Fruit fly (Drosophila melanogaster) whole organism, prepupa: Measurements from ENCODE around the gene Vha26.

Source experiments
- esn ChIP-seq: fragments of 200-800 bp; sonication (Bioruptor generic); optimal IDR thresholded peaks from 2 replicates; lab custom pipeline; 2016; ENCODE audit warnings: missing biosample characterization, mild to moderate bottlenecking, missing genetic modification characterization, moderate library complexity
- svp ChIP-seq: fragments of 200-800 bp; sonication (Bioruptor generic); peaks from one replicate; lab custom pipeline; 2016; ENCODE audit warnings: missing biosample characterization, missing genetic modification characterization

- TF ChIP-seq svp (GFP tag; lab: Kevin White, UChicago) (no peak), esn (GFP tag; lab: Kevin White, UChicago) (no peak)
Observed at dm6 chr3R:5551068-5551467, 40.5 kb upstream of the Vha26 start, which contains the start of gene mia.
